Fruit fly (Drosophila melanogaster): ENCODE results near the gene CG8132.

Gene CG8132

dm6 chr3R:9428189-9428699 lies 26.9 kb downstream of the CG8132 start (continued):
- TF ChIP-seq Blimp-1 (GFP tag; optimal IDR thresholded peaks at IDR 0.05) (no peak), CG6163 (GFP tag; IDR thresholded peaks at IDR 0.05) (peak; percentile 88), fkh (GFP tag; optimal IDR thresholded peaks at IDR 0.05) (peak; percentile 95), CG8319 (GFP tag; optimal IDR thresholded peaks at IDR 0.05) (no peak), Eip78C (GFP tag) (peak; percentile 53), CG4318 (GFP tag; optimal IDR thresholded peaks at IDR 0.05) (no peak), Smox (GFP tag; optimal IDR thresholded peaks at IDR 0.05) (no peak), CG11294 (GFP tag; IDR thresholded peaks at IDR 0.05) (no peak; the same call in 1 of the 2 replicates), topi (GFP tag; optimal IDR thresholded peaks at IDR 0.05) (no peak), CG10669 (GFP tag; optimal IDR thresholded peaks at IDR 0.05) (peak; percentile 28), Sox14 (GFP tag; optimal IDR thresholded peaks at IDR 0.05) (no peak), CG3919 (GFP tag; optimal IDR thresholded peaks at IDR 0.05) (peak; percentile 53), CG11902 (GFP tag; optimal IDR thresholded peaks at IDR 0.05) (no peak), CG32006 (GFP tag; optimal IDR thresholded peaks at IDR 0.05) (peak; percentile 21), svp (GFP tag) (peak; percentile 83), OdsH (GFP tag; optimal IDR thresholded peaks at IDR 0.05) (no peak)

- no peak for TF ChIP-seq CG32006 (GFP tag; optimal IDR thresholded peaks at IDR 0.05)
- no peak for TF ChIP-seq Gug (GFP tag; IDR thresholded peaks at IDR 0.05)
- peak; percentile 41 for TF ChIP-seq lz (GFP tag; optimal IDR thresholded peaks at IDR 0.05)
- peak; percentile 75 for TF ChIP-seq fkh (GFP tag; optimal IDR thresholded peaks at IDR 0.05)
- TF ChIP-seq eg (GFP tag; IDR thresholded peaks at IDR 0.05), result no peak
- TF ChIP-seq fd59A (GFP tag; optimal IDR thresholded peaks at IDR 0.05), result no peak
- TF ChIP-seq Sox15 (GFP tag; optimal IDR thresholded peaks at IDR 0.05), result no peak
- no peak for TF ChIP-seq dac (GFP tag; optimal IDR thresholded peaks at IDR 0.05)
- TF ChIP-seq dsx (GFP tag; optimal IDR thresholded peaks at IDR 0.05; ENCODE audit: poor library complexity, severe bottlenecking), result no peak
- no peak for TF ChIP-seq Ets96B (tag; optimal IDR thresholded peaks at IDR 0.05)
- TF ChIP-seq CG6163 (GFP tag; IDR thresholded peaks at IDR 0.05), result peak; percentile 52; the same call in 2 of the 3 replicates
- no peak for TF ChIP-seq spab (GFP tag; optimal IDR thresholded peaks at IDR 0.05)
- no peak for TF ChIP-seq Lpt (GFP tag; optimal IDR thresholded peaks at IDR 0.05)
- TF ChIP-seq CG4318 (GFP tag; optimal IDR thresholded peaks at IDR 0.05), result no peak
- no peak for TF ChIP-seq CG9139 (GFP tag; optimal IDR thresholded peaks at IDR 0.05)
- TF ChIP-seq topi (GFP tag; optimal IDR thresholded peaks at IDR 0.05), result peak; percentile 56
- peak; percentile 2 for TF ChIP-seq Ets21C (GFP tag; optimal IDR thresholded peaks at IDR 0.05)
- TF ChIP-seq CG11902 (GFP tag; optimal IDR thresholded peaks at IDR 0.05), result no peak
- TF ChIP-seq Blimp-1 (GFP tag; optimal IDR thresholded peaks at IDR 0.05), result peak; percentile 15
- no peak for TF ChIP-seq CG11762 (GFP tag; optimal IDR thresholded peaks at IDR 0.05; ENCODE audit: insufficient read depth)
- TF ChIP-seq ss (GFP tag; optimal IDR thresholded peaks at IDR 0.05), result no peak
- TF ChIP-seq Smox (GFP tag; optimal IDR thresholded peaks at IDR 0.05), result peak; percentile 63
- TF ChIP-seq CG8319 (GFP tag; optimal IDR thresholded peaks at IDR 0.05), result no peak
- no peak for TF ChIP-seq CG10631 (GFP tag; optimal IDR thresholded peaks at IDR 0.05)
- TF ChIP-seq pdm3 (GFP tag; optimal IDR thresholded peaks at IDR 0.05), result no peak
- no peak for TF ChIP-seq Hr38 (GFP tag; optimal IDR thresholded peaks at IDR 0.05)
- peak; percentile 21 for TF ChIP-seq Hr4 (GFP tag; optimal IDR thresholded peaks at IDR 0.05)
- TF ChIP-seq Hr39 (GFP tag; optimal IDR thresholded peaks at IDR 0.05), result peak; percentile 66
- TF ChIP-seq acj6 (GFP tag; optimal IDR thresholded peaks at IDR 0.05), result peak; percentile 19
- no peak for TF ChIP-seq CG16779 (tag; optimal IDR thresholded peaks at IDR 0.05)
- TF ChIP-seq CG6276 (GFP tag; optimal IDR thresholded peaks at IDR 0.05), result no peak
- no peak for TF ChIP-seq fd85E (GFP tag; optimal IDR thresholded peaks at IDR 0.05)
- peak; percentile 96 for TF ChIP-seq vri (GFP tag; optimal IDR thresholded peaks at IDR 0.05)
- no peak for TF ChIP-seq CG6808 (GFP tag; optimal IDR thresholded peaks at IDR 0.05)
- peak; percentile 60 for TF ChIP-seq Sox14 (GFP tag; optimal IDR thresholded peaks at IDR 0.05)
- no peak for TF ChIP-seq CG1621 (tag; optimal IDR thresholded peaks at IDR 0.05)
- no peak for TF ChIP-seq CG6854 (GFP tag; optimal IDR thresholded peaks at IDR 0.05)
- TF ChIP-seq CG3919 (GFP tag; optimal IDR thresholded peaks at IDR 0.05), result peak; percentile 9
- TF ChIP-seq CG34406 (GFP tag; optimal IDR thresholded peaks at IDR 0.05), result peak; percentile 27
- peak; percentile 71 for TF ChIP-seq Met (GFP tag; optimal IDR thresholded peaks at IDR 0.05)
- TF ChIP-seq CG7368 (GFP tag; optimal IDR thresholded peaks at IDR 0.05), result no peak
- TF ChIP-seq Sox102F (GFP tag; optimal IDR thresholded peaks at IDR 0.05), result peak; percentile 61
- TF ChIP-seq CG3032 (tag; optimal IDR thresholded peaks at IDR 0.05), result no peak
Observed at dm6 chr3R:9428988-9429387, 27.7 kb downstream of the CG8132 start.
